Fruit fly (Drosophila melanogaster): ENCODE results near the gene Acat2.
A peak's percentile ranks its signal among the peaks of the same experiment; 100 is the strongest.

Gene Acat2

dm6 chr3L:1349397-1349796 is 46.7 kb downstream of the Acat2 start:
- no peak for TF ChIP-seq CG13204 (GFP tag; optimal IDR thresholded peaks at IDR 0.05)
- no peak for TF ChIP-seq EcR (GFP tag; optimal IDR thresholded peaks at IDR 0.05)
- peak; percentile 26; the same call in 1 of the 3 replicates for TF ChIP-seq fd96Ca (GFP tag; IDR thresholded peaks at IDR 0.05)
- TF ChIP-seq Snoo (tag; optimal IDR thresholded peaks at IDR 0.05): no peak
- no peak for TF ChIP-seq CG32121 (GFP tag; IDR thresholded peaks at IDR 0.05)
- no peak for TF ChIP-seq CG17806 (tag; optimal IDR thresholded peaks at IDR 0.05)
- TF ChIP-seq CG4496 (GFP tag; IDR thresholded peaks at IDR 0.05): 0 out of 3 replicates have a peak, but pooled peaks have one; percentile 7
- TF ChIP-seq gl (tag; optimal IDR thresholded peaks at IDR 0.05): no peak
- no peak for TF ChIP-seq CG8301 (tag; optimal IDR thresholded peaks at IDR 0.05)
- TF ChIP-seq Pif1A (GFP tag; optimal IDR thresholded peaks at IDR 0.05): no peak

dm6 chr3L:1349942-1350923 is 47.5 kb downstream of the Acat2 start:
- no peak for TF ChIP-seq CG13204 (GFP tag; optimal IDR thresholded peaks at IDR 0.05)
- TF ChIP-seq EcR (GFP tag; optimal IDR thresholded peaks at IDR 0.05): no peak
- peak; percentile 28 for TF ChIP-seq Snoo (tag; optimal IDR thresholded peaks at IDR 0.05)
- peak; percentile 24 for TF ChIP-seq CG15710 (tag; optimal IDR thresholded peaks at IDR 0.05)
- TF ChIP-seq CG17806 (tag; optimal IDR thresholded peaks at IDR 0.05): peak; percentile 4
- peak; percentile 40; the same call in 1 of the 2 replicates for TF ChIP-seq Ets98B (GFP tag; IDR thresholded peaks at IDR 0.05)
- peak; percentile 41 for TF ChIP-seq CG8159 (tag; optimal IDR thresholded peaks at IDR 0.05)
- peak; percentile 36 for TF ChIP-seq Pif1A (GFP tag; optimal IDR thresholded peaks at IDR 0.05)

dm6 chr3L:1350924-1351215 is 48.1 kb downstream of the Acat2 start, which contains the start of gene CG9166:
CG9166 (plus strand) TSS chr3L:1351116.
- no peak for TF ChIP-seq gl (tag; optimal IDR thresholded peaks at IDR 0.05)
- no peak for TF ChIP-seq CG8159 (tag; optimal IDR thresholded peaks at IDR 0.05)
- no peak for TF ChIP-seq CG32121 (GFP tag; IDR thresholded peaks at IDR 0.05)
- no peak for TF ChIP-seq rn (GFP tag; IDR thresholded peaks at IDR 0.05)
- TF ChIP-seq CG15710 (tag; optimal IDR thresholded peaks at IDR 0.05): no peak
- TF ChIP-seq CG34367 (tag; optimal IDR thresholded peaks at IDR 0.05): no peak
- no peak for TF ChIP-seq D1 (tag; optimal IDR thresholded peaks at IDR 0.05)
- no peak for TF ChIP-seq CG4496 (GFP tag; IDR thresholded peaks at IDR 0.05)

DNA sequence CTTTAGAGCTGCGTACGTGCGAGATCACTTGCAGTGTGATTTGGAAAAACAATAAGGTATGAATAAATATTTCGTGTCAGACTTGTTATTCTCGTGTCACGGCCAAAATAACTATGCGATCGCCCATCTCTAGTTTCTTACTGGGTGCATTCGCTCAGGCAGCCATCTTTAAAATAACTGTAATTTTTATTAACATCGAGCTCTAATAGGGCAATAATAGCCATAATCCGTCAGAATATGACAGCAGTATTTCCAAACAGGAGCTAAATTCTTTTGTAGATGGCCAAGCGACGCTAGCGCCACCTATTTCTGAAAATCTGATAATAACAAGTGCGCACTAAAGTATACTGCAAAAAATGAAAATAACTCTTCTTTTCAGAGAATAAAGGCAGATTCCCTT is 49.3 kb downstream of the Acat2 start:
- no peak for TF ChIP-seq Snoo (tag; optimal IDR thresholded peaks at IDR 0.05)
- TF ChIP-seq CG8159 (tag; optimal IDR thresholded peaks at IDR 0.05): no peak
- TF ChIP-seq CG17806 (tag; optimal IDR thresholded peaks at IDR 0.05): no peak
- TF ChIP-seq CG14655 (GFP tag; optimal IDR thresholded peaks at IDR 0.05): no peak
- TF ChIP-seq CG4496 (GFP tag; IDR thresholded peaks at IDR 0.05): 0 out of 3 replicates have a peak, but pooled peaks have one; percentile 10
- TF ChIP-seq gl (tag; optimal IDR thresholded peaks at IDR 0.05): no peak
- 0 out of 3 replicates have a peak, but pooled peaks have one; percentile 3 for TF ChIP-seq fd96Ca (GFP tag; IDR thresholded peaks at IDR 0.05)
- TF ChIP-seq Ets98B (GFP tag; IDR thresholded peaks at IDR 0.05): 0 out of 2 replicates have a peak, but pooled peaks have one; percentile 19
- no peak for TF ChIP-seq CG8301 (tag; optimal IDR thresholded peaks at IDR 0.05)
- TF ChIP-seq EcR (GFP tag; optimal IDR thresholded peaks at IDR 0.05): peak; percentile 31
- no peak for TF ChIP-seq CG12605 (GFP tag; IDR thresholded peaks at IDR 0.05)
- TF ChIP-seq CG32121 (GFP tag; IDR thresholded peaks at IDR 0.05): no peak
- no peak for TF ChIP-seq rn (GFP tag; IDR thresholded peaks at IDR 0.05)
- TF ChIP-seq CG10348 (GFP tag; IDR thresholded peaks at IDR 0.05): no peak
- TF ChIP-seq Pif1B (GFP tag; optimal IDR thresholded peaks at IDR 0.05): no peak
- TF ChIP-seq Pif1A (GFP tag; optimal IDR thresholded peaks at IDR 0.05): no peak
- peak; percentile 32 for TF ChIP-seq D1 (tag; optimal IDR thresholded peaks at IDR 0.05)
- TF ChIP-seq CG34367 (tag; optimal IDR thresholded peaks at IDR 0.05): no peak
- TF ChIP-seq CG13204 (GFP tag; optimal IDR thresholded peaks at IDR 0.05): no peak
- no peak for TF ChIP-seq CG15710 (tag; optimal IDR thresholded peaks at IDR 0.05)
- TF ChIP-seq CG9948 (tag; optimal IDR thresholded peaks at IDR 0.05): no peak

- TF ChIP-seq CG15710 (tag; optimal IDR thresholded peaks at IDR 0.05) (no peak), Snoo (tag; optimal IDR thresholded peaks at IDR 0.05) (no peak), Pif1B (GFP tag; optimal IDR thresholded peaks at IDR 0.05) (no peak), CG8301 (tag; optimal IDR thresholded peaks at IDR 0.05) (no peak), CG4496 (GFP tag; IDR thresholded peaks at IDR 0.05) (no peak), D1 (tag; optimal IDR thresholded peaks at IDR 0.05) (no peak), Ets98B (GFP tag; IDR thresholded peaks at IDR 0.05) (no peak), CG12605 (GFP tag; IDR thresholded peaks at IDR 0.05) (no peak), CG8159 (tag; optimal IDR thresholded peaks at IDR 0.05) (no peak), CG9948 (tag; optimal IDR thresholded peaks at IDR 0.05) (no peak), CG34367 (tag; optimal IDR thresholded peaks at IDR 0.05) (no peak), rn (GFP tag; IDR thresholded peaks at IDR 0.05) (no peak), CG14655 (GFP tag; optimal IDR thresholded peaks at IDR 0.05) (no peak), EcR (GFP tag; optimal IDR thresholded peaks at IDR 0.05) (no peak), CG32121 (GFP tag; IDR thresholded peaks at IDR 0.05) (no peak), gl (tag; optimal IDR thresholded peaks at IDR 0.05) (no peak), CG13204 (GFP tag; optimal IDR thresholded peaks at IDR 0.05) (no peak), fd96Ca (GFP tag; IDR thresholded peaks at IDR 0.05) (no peak), CG17806 (tag; optimal IDR thresholded peaks at IDR 0.05) (no peak)
Measured at dm6 chr3L:1354214-1354613, 51.5 kb downstream of the Acat2 start.
